Fruit fly (Drosophila melanogaster) whole organism, pupa: Measurements from ENCODE around the gene olf413.

Source experiments
- CG14655 ChIP-seq: fragments of 200-800 bp; sonication (Bioruptor generic); optimal IDR thresholded peaks from 3 replicates; lab custom pipeline; 2017; ENCODE audit warnings: mild to moderate bottlenecking, missing biosample characterization, missing genetic modification reagents, missing genetic modification characterization
- CG8159 ChIP-seq: fragments of 200-800 bp; sonication (Bioruptor generic); optimal IDR thresholded peaks from 3 replicates; lab custom pipeline; 2018; ENCODE audit warnings: missing biosample characterization, mild to moderate bottlenecking, missing genetic modification characterization, moderate library complexity
- EcR ChIP-seq: fragments of 200-800 bp; sonication (Bioruptor generic); optimal IDR thresholded peaks from 3 replicates; lab custom pipeline; 2019; ENCODE audit warnings: missing biosample characterization, missing genetic modification characterization, mild to moderate bottlenecking, moderate library complexity, missing genetic modification reagents
- Pif1A ChIP-seq: fragments of 200-800 bp; sonication (Bioruptor generic); optimal IDR thresholded peaks from 3 replicates; lab custom pipeline; 2016; ENCODE audit warnings: missing biosample characterization, missing genetic modification characterization

- TF ChIP-seq CG14655 (GFP tag; lab: Kevin White, UChicago), result no peak
- peak; percentile 87 for TF ChIP-seq EcR
- no peak for TF ChIP-seq Pif1A (GFP tag; lab: Kevin White, UChicago)
- TF ChIP-seq CG8159, result no peak
These were observed 3.2 kb upstream of the olf413 start for dm6 chr3L:22132726-22133125.
